Worm (Caenorhabditis elegans): ENCODE data around the gene F33A8.7.

F33A8.7 gene

ce11 chrII:11042878-11043331 is 17.4 kb upstream of the F33A8.7 start (continued):
- TF ChIP-seq mep-1 (tag; optimal IDR thresholded peaks at IDR 0.05) (peak; percentile 28), flh-1 (GFP tag; optimal IDR thresholded peaks at IDR 0.05) (no peak), ceh-39 (tag; optimal IDR thresholded peaks at IDR 0.05) (peak; percentile 84)

ce11 chrII:11041846-11042262 is 16.4 kb upstream of the F33A8.7 start:
- TF ChIP-seq M03D4.4 (tag; optimal IDR thresholded peaks at IDR 0.05) (peak; percentile 42), hlh-1 (tag; optimal IDR thresholded peaks at IDR 0.05) (peak; percentile 90), unc-120 (tag; optimal IDR thresholded peaks at IDR 0.05; ENCODE audit: poor library complexity, severe bottlenecking) (peak; percentile 60), snpc-4 (tag; optimal IDR thresholded peaks at IDR 0.05) (no peak), unc-62 (GFP tag; optimal IDR thresholded peaks at IDR 0.05) (peak; percentile 58)

ce11 chrII:11041027-11041426 is 15.6 kb upstream of the F33A8.7 start, which contains the start of gene cey-1:
cey-1 (minus strand) TSS chrII:11041206.
- TF ChIP-seq nhr-76 (tag; optimal IDR thresholded peaks at IDR 0.05), result no peak
- TF ChIP-seq M03D4.4 (tag; optimal IDR thresholded peaks at IDR 0.05), result no peak
- TF ChIP-seq ceh-43 (GFP tag; optimal IDR thresholded peaks at IDR 0.05), result no peak
- no peak for TF ChIP-seq sptf-1 (tag; optimal IDR thresholded peaks at IDR 0.05)
- no peak for TF ChIP-seq unc-120 (tag; optimal IDR thresholded peaks at IDR 0.05; ENCODE audit: poor library complexity, severe bottlenecking)
- TF ChIP-seq cnd-1 (tag; optimal IDR thresholded peaks at IDR 0.05), result no peak
- no peak for TF ChIP-seq elt-1 (tag; optimal IDR thresholded peaks at IDR 0.05; ENCODE audit: borderline replicate concordance, insufficient read depth)
- no peak for TF ChIP-seq nhr-12 (tag; optimal IDR thresholded peaks at IDR 0.05)
- no peak for TF ChIP-seq unc-62 (GFP tag; optimal IDR thresholded peaks at IDR 0.05)
- TF ChIP-seq nhr-28 (tag; optimal IDR thresholded peaks at IDR 0.05), result no peak
- no peak for TF ChIP-seq ceh-39 (tag; optimal IDR thresholded peaks at IDR 0.05)
- TF ChIP-seq tbx-8 (GFP tag; optimal IDR thresholded peaks at IDR 0.05), result no peak
- no peak for TF ChIP-seq drap-1 (GFP tag; optimal IDR thresholded peaks at IDR 0.05)
- no peak for TF ChIP-seq sem-2 (GFP tag; optimal IDR thresholded peaks at IDR 0.05)
- TF ChIP-seq flh-1 (GFP tag; optimal IDR thresholded peaks at IDR 0.05), result no peak
- no peak for TF ChIP-seq blmp-1 (tag; optimal IDR thresholded peaks at IDR 0.05)
- TF ChIP-seq bed-3 (GFP tag; optimal IDR thresholded peaks at IDR 0.05), result no peak

- no peak for TF ChIP-seq unc-120 (tag; optimal IDR thresholded peaks at IDR 0.05; ENCODE audit: poor library complexity, severe bottlenecking)
- TF ChIP-seq cnd-1 (tag; optimal IDR thresholded peaks at IDR 0.05), result no peak
Measured at ce11 chrII:11040140-11040539, 14.7 kb upstream of the F33A8.7 start.

- no peak for TF ChIP-seq ceh-83 (GFP tag; optimal IDR thresholded peaks at IDR 0.05)
- no peak for TF ChIP-seq mls-2 (tag; optimal IDR thresholded peaks at IDR 0.05)
- no peak for TF ChIP-seq elt-3 (tag; optimal IDR thresholded peaks at IDR 0.05)
- no peak for TF ChIP-seq nhr-76 (tag; optimal IDR thresholded peaks at IDR 0.05)
- TF ChIP-seq nhr-28 (tag; optimal IDR thresholded peaks at IDR 0.05), result no peak
- no peak for TF ChIP-seq ces-1 (GFP tag; optimal IDR thresholded peaks at IDR 0.05)
- no peak for TF ChIP-seq ceh-43 (GFP tag; optimal IDR thresholded peaks at IDR 0.05)
- TF ChIP-seq unc-39 (tag; optimal IDR thresholded peaks at IDR 0.05), result no peak
- no peak for TF ChIP-seq ham-2 (GFP tag; optimal IDR thresholded peaks at IDR 0.05)
- no peak for TF ChIP-seq pha-4 (tag; optimal IDR thresholded peaks at IDR 0.05)
Measured at ce11 chrII:11035774-11036173, 10.3 kb upstream of the F33A8.7 start, which contains the start of gene srlf-15. srlf-15 (plus strand) TSS chrII:11036074.

ce11 chrII:11032812-11033211 is 7.3 kb upstream of the F33A8.7 start:
- no peak for TF ChIP-seq nhr-28 (tag; optimal IDR thresholded peaks at IDR 0.05)
- TF ChIP-seq ces-1 (GFP tag; optimal IDR thresholded peaks at IDR 0.05), result peak; percentile 85
- TF ChIP-seq nhr-76 (tag; optimal IDR thresholded peaks at IDR 0.05), result no peak
- TF ChIP-seq elt-1 (tag; optimal IDR thresholded peaks at IDR 0.05; ENCODE audit: borderline replicate concordance, insufficient read depth), result no peak
- no peak for TF ChIP-seq mls-2 (tag; optimal IDR thresholded peaks at IDR 0.05)
- no peak for TF ChIP-seq sptf-1 (tag; optimal IDR thresholded peaks at IDR 0.05)
- no peak for TF ChIP-seq ham-2 (GFP tag; optimal IDR thresholded peaks at IDR 0.05)

- no peak for TF ChIP-seq ham-2 (GFP tag; optimal IDR thresholded peaks at IDR 0.05)
- no peak for TF ChIP-seq flh-1 (GFP tag; optimal IDR thresholded peaks at IDR 0.05)
- TF ChIP-seq nhr-76 (tag; optimal IDR thresholded peaks at IDR 0.05), result no peak
- no peak for TF ChIP-seq mep-1 (tag; optimal IDR thresholded peaks at IDR 0.05)
- TF ChIP-seq lin-32 (GFP tag; optimal IDR thresholded peaks at IDR 0.05), result no peak
- no peak for TF ChIP-seq mls-2 (tag; optimal IDR thresholded peaks at IDR 0.05)
- TF ChIP-seq nhr-28 (tag; optimal IDR thresholded peaks at IDR 0.05), result no peak
- no peak for TF ChIP-seq M03D4.4 (tag; optimal IDR thresholded peaks at IDR 0.05)
- TF ChIP-seq drap-1 (GFP tag; optimal IDR thresholded peaks at IDR 0.05), result no peak
- TF ChIP-seq unc-62 (GFP tag; optimal IDR thresholded peaks at IDR 0.05), result no peak
- TF ChIP-seq unc-120 (tag; optimal IDR thresholded peaks at IDR 0.05; ENCODE audit: poor library complexity, severe bottlenecking), result no peak
- TF ChIP-seq mab-5 (tag; optimal IDR thresholded peaks at IDR 0.05), result no peak
Measured at ce11 chrII:11030297-11030696, 4.8 kb upstream of the F33A8.7 start, which contains the start of gene nlp-18. nlp-18 (minus strand) TSS chrII:11030397.
